Fruit fly (Drosophila melanogaster): ENCODE data around the gene CG32712.

- TF ChIP-seq CG8478 (optimal IDR thresholded peaks at IDR 0.05) (no peak), CTCF (optimal IDR thresholded peaks at IDR 0.05) (no peak)
These were observed 45.5 kb upstream of the CG32712 start, which contains the start of gene Cp36 for dm6 chrX:8479031-8479568.

Measured in S2 (cell line).